Fruit fly (Drosophila melanogaster): ENCODE measurements around the gene Papst2.

The Papst2 gene

dm6 chr3L:17003251-17004171 lies 39.1 kb upstream of the Papst2 start (continued):
- TF ChIP-seq ase (GFP tag; IDR thresholded peaks at IDR 0.05) = 0 out of 3 replicates have a peak, but pooled peaks have one; percentile 28
- peak; percentile 69 for TF ChIP-seq Hey (tag; optimal IDR thresholded peaks at IDR 0.05)
- no peak for TF ChIP-seq pita (GFP tag; optimal IDR thresholded peaks at IDR 0.05)
- no peak for TF ChIP-seq Ptx1 (GFP tag; IDR thresholded peaks at IDR 0.05)
- peak; percentile 16 for TF ChIP-seq gem (tag; optimal IDR thresholded peaks at IDR 0.05)
- no peak for TF ChIP-seq ind (GFP tag; optimal IDR thresholded peaks at IDR 0.05)
- no peak for TF ChIP-seq CG14965 (GFP tag; optimal IDR thresholded peaks at IDR 0.05; ENCODE audit: borderline replicate concordance)
- no peak for TF ChIP-seq CG10979 (tag; optimal IDR thresholded peaks at IDR 0.05)
- TF ChIP-seq fd96Cb (tag; optimal IDR thresholded peaks at IDR 0.05) = no peak
- TF ChIP-seq C15 (GFP tag; IDR thresholded peaks at IDR 0.05) = no peak
- TF ChIP-seq CG2199 (GFP tag; IDR thresholded peaks at IDR 0.05) = 0 out of 3 replicates have a peak, but pooled peaks have one; percentile 14
- TF ChIP-seq Adf1 (GFP tag; IDR thresholded peaks at IDR 0.05) = peak; percentile 31; the same call in 1 of the 2 replicates
- TF ChIP-seq CG5953 (GFP tag; IDR thresholded peaks at IDR 0.05) = 0 out of 2 replicates have a peak, but pooled peaks have one; percentile 4
- no peak for TF ChIP-seq Sox100B (GFP tag; optimal IDR thresholded peaks at IDR 0.05)
- no peak for TF ChIP-seq CG14667 (GFP tag; IDR thresholded peaks at IDR 0.05)
- no peak for TF ChIP-seq bowl (GFP tag; IDR thresholded peaks at IDR 0.05)
- peak; percentile 95 for TF ChIP-seq cwo (GFP tag; optimal IDR thresholded peaks at IDR 0.05)
- TF ChIP-seq CG1792 (GFP tag; optimal IDR thresholded peaks at IDR 0.05) = no peak
- TF ChIP-seq dimm (GFP tag; IDR thresholded peaks at IDR 0.05) = no peak
- TF ChIP-seq CG5245 (GFP tag; optimal IDR thresholded peaks at IDR 0.05) = no peak
- no peak for TF ChIP-seq tx (GFP tag; optimal IDR thresholded peaks at IDR 0.05)
- TF ChIP-seq NfI (GFP tag; optimal IDR thresholded peaks at IDR 0.05) = no peak
- TF ChIP-seq dan (GFP tag; IDR thresholded peaks at IDR 0.05) = no peak
- no peak for TF ChIP-seq hb (GFP tag; IDR thresholded peaks at IDR 0.05; ENCODE audit: partially characterized antibody)
- TF ChIP-seq CG4617 (GFP tag; optimal IDR thresholded peaks at IDR 0.05; ENCODE audit: borderline replicate concordance) = no peak
- no peak for TF ChIP-seq pho (GFP tag; optimal IDR thresholded peaks at IDR 0.05)
- TF ChIP-seq pnt (GFP tag; optimal IDR thresholded peaks at IDR 0.05) = no peak
- TF ChIP-seq inv (GFP tag; IDR thresholded peaks at IDR 0.05; ENCODE audit: partially characterized antibody) = no peak
- no peak for TF ChIP-seq Bdp1 (GFP tag; optimal IDR thresholded peaks at IDR 0.05)
- no peak for TF ChIP-seq Taf1 (GFP tag; IDR thresholded peaks at IDR 0.05)
- TF ChIP-seq rib (GFP tag; IDR thresholded peaks at IDR 0.05) = peak; percentile 57
- no peak for TF ChIP-seq CG8765 (GFP tag; IDR thresholded peaks at IDR 0.05)
- TF ChIP-seq fu2 (GFP tag; optimal IDR thresholded peaks at IDR 0.05) = no peak
- TF ChIP-seq sob (GFP tag; IDR thresholded peaks at IDR 0.05) = 0 out of 2 replicates have a peak, but pooled peaks have one; percentile 8
- TF ChIP-seq CG9797 (GFP tag; optimal IDR thresholded peaks at IDR 0.05) = no peak
- TF ChIP-seq CG2889 (GFP tag; IDR thresholded peaks at IDR 0.05) = no peak
- TF ChIP-seq Bteb2 (GFP tag; optimal IDR thresholded peaks at IDR 0.05) = no peak
- no peak for TF ChIP-seq onecut (GFP tag; IDR thresholded peaks at IDR 0.05)
- no peak for TF ChIP-seq zen (tag; optimal IDR thresholded peaks at IDR 0.05)
- TF ChIP-seq Stat92E (GFP tag; optimal IDR thresholded peaks at IDR 0.05) = no peak
- TF ChIP-seq Med (GFP tag) = peak; percentile 42
- 0 out of 2 replicates have a peak, but pooled peaks have one; percentile 8 for TF ChIP-seq E2f1 (GFP tag; IDR thresholded peaks at IDR 0.05)

All from whole organism, embryonic.